Worm (Caenorhabditis elegans): Measurements from ENCODE around the gene dbl-1.

- TF ChIP-seq W03F9.2 (tag; optimal IDR thresholded peaks at IDR 0.05) (no peak), him-1 (tag; optimal IDR thresholded peaks at IDR 0.05) (no peak), dao-5 (tag; optimal IDR thresholded peaks at IDR 0.05) (no peak)
These were observed 4.7 kb upstream of the dbl-1 start for ce11 chrV:6753257-6753656.
